Worm (Caenorhabditis elegans) whole organism, mixed stage, embryonic: Measurements from ENCODE around the gene srw-138.

ENCODE experiments used
- M03D4.4 ChIP-seq: sonication (generic microtip); optimal IDR thresholded peaks from 2 replicates; lab custom pipeline; 2017; ENCODE audit warnings: mild to moderate bottlenecking, missing genetic modification characterization, missing compliant biosample characterization
- bed-3 ChIP-seq: fragments of 200-800 bp; sonication (Bioruptor generic); optimal IDR thresholded peaks from 3 replicates; lab custom pipeline; 2018; ENCODE audit warnings: mild to moderate bottlenecking, missing genetic modification characterization, moderate library complexity, missing compliant biosample characterization
- blmp-1 ChIP-seq: fragments of 150-350 bp; optimal IDR thresholded peaks from 2 replicates; lab custom pipeline; 2014; ENCODE audit warnings: missing biosample characterization, missing genetic modification characterization
- ceh-39 ChIP-seq: fragments of 150-350 bp; optimal IDR thresholded peaks from 2 replicates; lab custom pipeline; 2014; ENCODE audit warnings: missing biosample characterization, missing genetic modification characterization
- ceh-43 ChIP-seq: fragments of 200-800 bp; sonication (Bioruptor generic); optimal IDR thresholded peaks from 2 replicates; lab custom pipeline; 2018; ENCODE audit warnings: mild to moderate bottlenecking, missing genetic modification characterization, moderate library complexity, missing compliant biosample characterization
- ceh-83 ChIP-seq: fragments of 200-800 bp; sonication (Bioruptor generic); optimal IDR thresholded peaks from 2 replicates; lab custom pipeline; 2018; ENCODE audit warnings: mild to moderate bottlenecking, missing genetic modification characterization, missing compliant biosample characterization
- ces-1 ChIP-seq: fragments of 150-350 bp; optimal IDR thresholded peaks from 2 replicates; lab custom pipeline; 2014; ENCODE audit warnings: missing biosample characterization, missing genetic modification reagents, missing genetic modification characterization
- cnd-1 ChIP-seq: fragments of 200-800 bp; sonication (Bioruptor generic); optimal IDR thresholded peaks from 2 replicates; lab custom pipeline; 2018; ENCODE audit warnings: mild to moderate bottlenecking, missing genetic modification characterization, missing compliant biosample characterization
- drap-1 ChIP-seq: fragments of 200-800 bp; sonication (Bioruptor generic); optimal IDR thresholded peaks from 3 replicates; lab custom pipeline; 2018; ENCODE audit warnings: mild to moderate bottlenecking, missing genetic modification characterization, missing compliant biosample characterization
- elt-1 ChIP-seq: sonication (generic microtip); optimal IDR thresholded peaks from 2 replicates; lab custom pipeline; 2017; ENCODE audit warnings: missing genetic modification characterization, mild to moderate bottlenecking, missing compliant biosample characterization, antibody characterized with exemption, moderate library complexity, borderline replicate concordance; ENCODE audit not compliant: insufficient read depth
- elt-3 ChIP-seq: fragments of 150-350 bp; optimal IDR thresholded peaks from 2 replicates; lab custom pipeline; 2014; ENCODE audit warnings: missing biosample characterization, missing genetic modification characterization
- flh-1 ChIP-seq: fragments of 200-800 bp; sonication (Bioruptor generic); optimal IDR thresholded peaks from 2 replicates; lab custom pipeline; 2018; ENCODE audit warnings: mild to moderate bottlenecking, missing genetic modification characterization, moderate library complexity, missing compliant biosample characterization
- hlh-1 ChIP-seq: fragments of 150-350 bp; optimal IDR thresholded peaks from 2 replicates; lab custom pipeline; 2014; ENCODE audit warnings: missing biosample characterization, missing genetic modification reagents, missing genetic modification characterization
- lin-13 ChIP-seq: fragments of 150-350 bp; optimal IDR thresholded peaks from 2 replicates; lab custom pipeline; 2014; ENCODE audit warnings: missing biosample characterization, missing genetic modification characterization
- lin-32 ChIP-seq: fragments of 200-800 bp; sonication (Bioruptor generic); optimal IDR thresholded peaks from 2 replicates; lab custom pipeline; 2018; ENCODE audit warnings: mild to moderate bottlenecking, missing genetic modification characterization, missing compliant biosample characterization
- lsy-2 ChIP-seq: fragments of 150-350 bp; optimal IDR thresholded peaks from 2 replicates; lab custom pipeline; 2014; ENCODE audit warnings: missing biosample characterization, missing genetic modification characterization
- mab-5 ChIP-seq: fragments of 150-350 bp; optimal IDR thresholded peaks from 2 replicates; lab custom pipeline; 2014; ENCODE audit warnings: missing biosample characterization, missing genetic modification characterization
- mls-2 ChIP-seq: sonication (generic microtip); optimal IDR thresholded peaks from 2 replicates; lab custom pipeline; 2016; ENCODE audit warnings: mild to moderate bottlenecking, missing genetic modification characterization, moderate library complexity, missing compliant biosample characterization
- nhr-12 ChIP-seq: fragments of 150-350 bp; optimal IDR thresholded peaks from 2 replicates; lab custom pipeline; 2014; ENCODE audit warnings: missing biosample characterization, missing genetic modification characterization
- nhr-2 ChIP-seq: fragments of 150-350 bp; optimal IDR thresholded peaks from 2 replicates; lab custom pipeline; 2014; ENCODE audit warnings: missing biosample characterization, missing genetic modification characterization
- nhr-237 ChIP-seq: fragments of 150-350 bp; optimal IDR thresholded peaks from 2 replicates; lab custom pipeline; 2014; ENCODE audit warnings: missing biosample characterization, missing genetic modification characterization
- nhr-28 ChIP-seq: fragments of 150-350 bp; optimal IDR thresholded peaks from 2 replicates; lab custom pipeline; 2014; ENCODE audit warnings: missing biosample characterization, missing genetic modification characterization
- nhr-76 ChIP-seq: sonication (generic microtip); optimal IDR thresholded peaks from 2 replicates; lab custom pipeline; 2017; ENCODE audit warnings: missing biosample characterization, missing genetic modification characterization
- sem-2 ChIP-seq: fragments of 200-800 bp; sonication (Bioruptor generic); optimal IDR thresholded peaks from 2 replicates; lab custom pipeline; 2018; ENCODE audit warnings: mild to moderate bottlenecking, missing genetic modification characterization, missing compliant biosample characterization
- snpc-4 ChIP-seq: fragments of 150-350 bp; optimal IDR thresholded peaks from 2 replicates; lab custom pipeline; 2014; ENCODE audit warnings: missing biosample characterization, missing genetic modification characterization
- sptf-1 ChIP-seq: sonication (generic microtip); optimal IDR thresholded peaks from 2 replicates; lab custom pipeline; 2017; ENCODE audit warnings: mild to moderate bottlenecking, missing genetic modification characterization, moderate library complexity, missing compliant biosample characterization
- tbx-8 ChIP-seq: fragments of 200-800 bp; sonication (Bioruptor generic); optimal IDR thresholded peaks from 2 replicates; lab custom pipeline; 2018; ENCODE audit warnings: mild to moderate bottlenecking, missing genetic modification characterization, moderate library complexity, missing compliant biosample characterization
- unc-120 ChIP-seq: sonication (generic microtip); optimal IDR thresholded peaks from 2 replicates; lab custom pipeline; 2017; ENCODE audit warnings: missing genetic modification characterization, missing compliant biosample characterization; ENCODE audit not compliant: poor library complexity, severe bottlenecking
- unc-39 ChIP-seq: fragments of 150-350 bp; optimal IDR thresholded peaks from 2 replicates; lab custom pipeline; 2014; ENCODE audit warnings: missing biosample characterization, missing genetic modification characterization
- unc-62 ChIP-seq: fragments of 150-350 bp; optimal IDR thresholded peaks from 2 replicates; lab custom pipeline; 2014; ENCODE audit warnings: missing biosample characterization, missing genetic modification reagents, missing genetic modification characterization
- zip-8 ChIP-seq: fragments of 150-350 bp; optimal IDR thresholded peaks from 2 replicates; lab custom pipeline; 2014; ENCODE audit warnings: missing biosample characterization, missing genetic modification characterization
- ztf-11 ChIP-seq: fragments of 150-350 bp; optimal IDR thresholded peaks from 2 replicates; lab custom pipeline; 2014; ENCODE audit warnings: missing biosample characterization, missing genetic modification characterization

Gene srw-138

ce11 chrV:2999736-3000135, 36.9 kb upstream of the srw-138 start, which contains the start of gene srw-119:
srw-119 (minus strand) TSS chrV:2999836.
- TF ChIP-seq blmp-1 (no peak), mab-5 (no peak), unc-39 (no peak), unc-120 (tag; lab: Kevin White, UChicago) (no peak), ceh-83 (GFP tag; lab: Kevin White, UChicago) (no peak), sptf-1 (no peak), tbx-8 (GFP tag; lab: Kevin White, UChicago) (no peak), unc-62 (GFP tag; lab: Kevin White, UChicago) (no peak), mls-2 (no peak), ceh-39 (tag; lab: Kevin White, UChicago) (no peak), nhr-12 (tag; lab: Kevin White, UChicago) (no peak), zip-8 (no peak), bed-3 (no peak), nhr-28 (tag; lab: Kevin White, UChicago) (no peak), ceh-43 (GFP tag; lab: Kevin White, UChicago) (no peak), flh-1 (GFP tag; lab: Kevin White, UChicago) (no peak), sem-2 (GFP tag; lab: Kevin White, UChicago) (no peak), elt-3 (no peak)

- no peak for TF ChIP-seq ceh-83 (GFP tag; lab: Kevin White, UChicago)
- TF ChIP-seq mls-2 = no peak
- TF ChIP-seq lsy-2 = no peak
- no peak for TF ChIP-seq snpc-4
- TF ChIP-seq nhr-28 (tag; lab: Kevin White, UChicago) = no peak
- no peak for TF ChIP-seq unc-62 (GFP tag; lab: Kevin White, UChicago)
- TF ChIP-seq ces-1 = no peak
- no peak for TF ChIP-seq nhr-2 (tag; lab: Kevin White, UChicago)
- no peak for TF ChIP-seq mab-5
- TF ChIP-seq drap-1 (GFP tag; lab: Kevin White, UChicago) = no peak
- TF ChIP-seq nhr-237 (tag; lab: Kevin White, UChicago) = no peak
- TF ChIP-seq sem-2 (GFP tag; lab: Kevin White, UChicago) = no peak
- TF ChIP-seq flh-1 (GFP tag; lab: Kevin White, UChicago) = no peak
- no peak for TF ChIP-seq M03D4.4 (tag; lab: Kevin White, UChicago)
- no peak for TF ChIP-seq cnd-1 (tag; lab: Kevin White, UChicago)
- TF ChIP-seq ceh-39 (tag; lab: Kevin White, UChicago) = no peak
- TF ChIP-seq, all 35 proteins: peak for 0
Observed at ce11 chrV:2996105-2996504, 33.2 kb upstream of the srw-138 start, which contains the start of gene srw-120. srw-120 (minus strand) TSS chrV:2996205.

ce11 chrV:2993816-2994215, 31.0 kb upstream of the srw-138 start, which contains the start of gene srw-115:
srw-115 (minus strand) TSS chrV:2993916.
- no peak for TF ChIP-seq flh-1 (GFP tag; lab: Kevin White, UChicago)
- TF ChIP-seq unc-39 = no peak
- TF ChIP-seq sem-2 (GFP tag; lab: Kevin White, UChicago) = no peak
- no peak for TF ChIP-seq snpc-4
- no peak for TF ChIP-seq blmp-1
- TF ChIP-seq ceh-43 (GFP tag; lab: Kevin White, UChicago) = no peak
- no peak for TF ChIP-seq elt-1 (tag; lab: Kevin White, UChicago)
- no peak for TF ChIP-seq hlh-1 (tag; lab: Kevin White, UChicago)
- no peak for TF ChIP-seq drap-1 (GFP tag; lab: Kevin White, UChicago)
- no peak for TF ChIP-seq nhr-237 (tag; lab: Kevin White, UChicago)
- no peak for TF ChIP-seq cnd-1 (tag; lab: Kevin White, UChicago)
- TF ChIP-seq mab-5 = no peak
- no peak for TF ChIP-seq sptf-1
- no peak for TF ChIP-seq lin-32 (GFP tag; lab: Kevin White, UChicago)
- no peak for TF ChIP-seq unc-62 (GFP tag; lab: Kevin White, UChicago)
- no peak for TF ChIP-seq lsy-2
- TF ChIP-seq nhr-28 (tag; lab: Kevin White, UChicago) = no peak
- TF ChIP-seq mls-2 = no peak
- no peak for TF ChIP-seq M03D4.4 (tag; lab: Kevin White, UChicago)

- TF ChIP-seq drap-1 (GFP tag; lab: Kevin White, UChicago) (no peak), unc-62 (GFP tag; lab: Kevin White, UChicago) (no peak), ztf-11 (no peak), sem-2 (GFP tag; lab: Kevin White, UChicago) (no peak), lsy-2 (no peak), nhr-12 (tag; lab: Kevin White, UChicago) (no peak), cnd-1 (tag; lab: Kevin White, UChicago) (no peak), zip-8 (no peak)
Observed at ce11 chrV:2992060-2992459, 29.2 kb upstream of the srw-138 start.

- TF ChIP-seq unc-120 (tag; lab: Kevin White, UChicago) = no peak
- no peak for TF ChIP-seq lin-13
- TF ChIP-seq nhr-28 (tag; lab: Kevin White, UChicago) = no peak
- no peak for TF ChIP-seq nhr-237 (tag; lab: Kevin White, UChicago)
- TF ChIP-seq cnd-1 (tag; lab: Kevin White, UChicago) = no peak
- no peak for TF ChIP-seq tbx-8 (GFP tag; lab: Kevin White, UChicago)
- TF ChIP-seq ztf-11 = no peak
- no peak for TF ChIP-seq elt-1 (tag; lab: Kevin White, UChicago)
- no peak for TF ChIP-seq nhr-76
- TF ChIP-seq unc-39 = no peak
- no peak for TF ChIP-seq ces-1
- no peak for TF ChIP-seq nhr-2 (tag; lab: Kevin White, UChicago)
- TF ChIP-seq zip-8 = no peak
- TF ChIP-seq lin-32 (GFP tag; lab: Kevin White, UChicago) = no peak
Observed at ce11 chrV:2991485-2991884, 28.6 kb upstream of the srw-138 start, which contains the start of gene srw-121. srw-121 (minus strand) TSS chrV:2991585.
